Worm (Caenorhabditis elegans) whole organism, L4 larva: ENCODE measurements around the gene wip-1.

ENCODE experiments used
- ces-1 ChIP-seq: fragments of 150-350 bp; sonication (generic microtip); optimal IDR thresholded peaks from 4 replicates; lab custom pipeline; 2014; ENCODE audit warnings: missing biosample characterization, missing genetic modification reagents, missing genetic modification characterization
- lin-15B ChIP-seq: fragments of 150-350 bp; sonication (generic microtip); optimal IDR thresholded peaks from 3 replicates; lab custom pipeline; 2014; ENCODE audit warnings: missing biosample characterization, missing genetic modification characterization
- madf-5 ChIP-seq, 2 experiments: fragments of 200-800 bp; sonication (Bioruptor generic); IDR thresholded peaks; 2 replicates each; pipeline ENCODE4 v1.3.6; 2022; ENCODE audit warnings: missing compliant biosample characterization in 2 of 2, missing genetic modification characterization in 2 of 2
- pha-4 ChIP-seq, 2 experiments: fragments of 150-350 bp in 1 of 2; fragments of 200-800 bp in 1 of 2; sonication (Bioruptor generic) in 1 of 2; IDR thresholded peaks in 1 of 2; optimal IDR thresholded peaks in 1 of 2; 2 replicates each; pipeline versions ENCODE4 v1.3.6 to Lab custom; 2014 to 2022; ENCODE audit warnings: missing genetic modification characterization in 2 of 2, missing genetic modification reagents in 2 of 2, missing biosample characterization in 1 of 2, missing compliant biosample characterization in 1 of 2
- tag-97 ChIP-seq: fragments of 200-800 bp; sonication (Bioruptor generic); IDR thresholded peaks from 2 replicates; pipeline ENCODE4 v1.3.6; 2022; ENCODE audit warnings: missing genetic modification characterization, missing compliant biosample characterization

DNA sequence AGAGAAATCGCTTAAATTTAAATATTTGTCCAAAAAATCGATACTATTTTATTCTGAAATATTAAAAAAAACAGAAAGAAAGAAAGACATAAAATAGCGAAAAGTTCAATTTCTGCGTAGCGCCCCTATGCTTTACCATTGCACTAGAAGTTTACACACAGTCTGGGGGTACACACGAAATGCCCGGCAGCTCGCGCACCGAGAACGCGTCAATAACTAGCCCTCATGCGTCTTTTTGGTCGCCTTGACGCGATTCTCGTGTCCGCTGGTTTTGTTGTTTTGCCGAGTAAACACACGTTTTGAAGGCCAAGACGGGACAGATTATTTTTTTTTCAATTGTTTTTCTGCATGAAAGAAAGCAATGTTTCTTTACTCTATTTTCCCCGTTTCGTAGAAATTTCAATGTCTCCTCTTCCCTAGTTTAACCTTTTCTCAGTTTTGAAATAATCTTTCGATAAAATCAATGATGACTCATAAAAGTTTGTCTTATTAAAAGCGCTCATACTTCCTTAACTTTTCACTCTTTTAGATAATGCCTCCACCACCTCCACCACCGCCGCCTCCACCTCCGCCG, at the start of gene wip-1:
- TF ChIP-seq ces-1 (GFP tag; lab: Kevin White, UChicago) = peak; percentile 33
- TF ChIP-seq lin-15B (tag; lab: Kevin White, UChicago) = peak; percentile 65
- peak; percentile 96 for TF ChIP-seq pha-4 (GFP tag; IDR thresholded peaks at IDR 0.05; lab: Robert Waterston, UW)
- peak; percentile 73 for TF ChIP-seq pha-4 (tag; optimal IDR thresholded peaks at IDR 0.05; lab: Kevin White, UChicago)
- no peak for TF ChIP-seq tag-97 (GFP tag; lab: Robert Waterston, UW)
- TF ChIP-seq madf-5 (GFP tag; IDR thresholded peaks at IDR 0.05; lab: Robert Waterston, UW) = peak in 1 of 2 experiments; percentile 90; a peak in 1 of 4 replicates
